Fruit fly (Drosophila melanogaster): ENCODE data around the gene rept.

rept gene

DNA sequence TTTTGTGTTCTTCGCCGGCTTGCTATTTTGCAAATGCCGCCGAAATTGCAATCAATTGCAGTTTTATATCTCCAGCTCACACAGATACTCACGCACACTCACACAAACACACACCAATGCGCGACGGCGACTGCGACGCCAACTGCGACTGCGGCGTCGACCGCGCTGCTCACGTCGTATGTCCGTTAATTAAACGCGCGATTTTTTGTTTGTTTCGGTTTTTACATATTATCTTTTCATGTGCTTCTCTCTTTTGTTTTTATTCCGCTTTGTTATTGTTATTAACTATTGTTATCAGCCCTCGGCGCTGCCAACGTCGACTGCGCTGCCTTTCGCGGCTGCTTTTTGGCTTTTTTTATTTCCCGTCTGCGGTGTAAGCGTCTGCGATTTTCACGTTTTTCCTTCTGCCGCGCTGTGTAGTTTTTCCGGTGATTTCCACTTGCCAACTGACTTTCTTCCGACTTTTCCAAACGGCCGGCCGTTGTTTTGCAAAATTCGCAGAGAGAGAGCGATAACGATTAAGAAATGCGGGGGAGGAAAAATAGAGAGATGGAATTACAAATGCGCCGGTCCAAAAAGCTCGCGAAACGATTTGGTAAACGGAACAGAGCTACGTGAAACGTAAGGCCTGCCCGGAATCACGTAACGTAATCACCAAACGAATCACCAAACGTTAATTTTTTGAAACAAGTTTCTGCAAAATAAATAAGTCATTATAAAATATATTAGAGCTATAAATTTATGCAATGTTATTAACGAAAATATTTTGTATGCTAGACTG lies 20.0 kb upstream of the rept start, which contains the start of gene fz2:
fz2 (minus strand) TSS at position 452 of the 781 bp plus-strand sequence.
- TF ChIP-seq CG4496 (GFP tag; IDR thresholded peaks at IDR 0.05) (peak; percentile 47; the same call in 1 of the 3 replicates), CG32121 (GFP tag; IDR thresholded peaks at IDR 0.05) (0 out of 2 replicates have a peak, but pooled peaks have one; percentile 32), fd96Ca (GFP tag; IDR thresholded peaks at IDR 0.05) (no peak)

DNA sequence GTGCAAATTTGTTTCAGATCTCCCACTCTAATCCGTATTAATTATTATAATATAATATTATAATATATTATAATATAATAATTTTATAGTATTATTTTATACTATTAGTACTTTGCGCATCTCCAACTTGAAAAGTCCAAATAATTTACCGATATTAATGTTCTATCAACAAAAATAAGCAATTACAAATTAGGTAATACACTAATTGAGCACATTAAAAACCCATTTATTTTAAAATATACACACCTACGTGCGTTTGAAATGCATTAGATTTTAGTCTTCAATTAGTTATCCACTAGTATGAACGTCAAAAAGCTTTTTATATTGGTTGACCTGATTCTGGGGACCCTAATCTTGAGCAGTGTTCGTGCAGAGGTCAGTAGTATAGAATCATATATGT lies 19.1 kb upstream of the rept start, which contains the start of gene CG33647:
CG33647 (plus strand) TSS at position 301 of the 400 bp plus-strand sequence.
- TF ChIP-seq CG13204 (GFP tag; optimal IDR thresholded peaks at IDR 0.05): no peak
- TF ChIP-seq CG8159 (tag; optimal IDR thresholded peaks at IDR 0.05): no peak
- no peak for TF ChIP-seq CG8301 (tag; optimal IDR thresholded peaks at IDR 0.05)
- no peak for TF ChIP-seq CG34367 (tag; optimal IDR thresholded peaks at IDR 0.05)
- TF ChIP-seq CG12605 (GFP tag; IDR thresholded peaks at IDR 0.05): no peak
- TF ChIP-seq CG14655 (GFP tag; optimal IDR thresholded peaks at IDR 0.05): no peak
- no peak for TF ChIP-seq EcR (GFP tag; optimal IDR thresholded peaks at IDR 0.05)
- no peak for TF ChIP-seq rn (GFP tag; IDR thresholded peaks at IDR 0.05)
- TF ChIP-seq CG4496 (GFP tag; IDR thresholded peaks at IDR 0.05): no peak
- TF ChIP-seq Ets98B (GFP tag; IDR thresholded peaks at IDR 0.05): no peak
- TF ChIP-seq Pif1A (GFP tag; optimal IDR thresholded peaks at IDR 0.05): no peak
- TF ChIP-seq D1 (tag; optimal IDR thresholded peaks at IDR 0.05): no peak

DNA sequence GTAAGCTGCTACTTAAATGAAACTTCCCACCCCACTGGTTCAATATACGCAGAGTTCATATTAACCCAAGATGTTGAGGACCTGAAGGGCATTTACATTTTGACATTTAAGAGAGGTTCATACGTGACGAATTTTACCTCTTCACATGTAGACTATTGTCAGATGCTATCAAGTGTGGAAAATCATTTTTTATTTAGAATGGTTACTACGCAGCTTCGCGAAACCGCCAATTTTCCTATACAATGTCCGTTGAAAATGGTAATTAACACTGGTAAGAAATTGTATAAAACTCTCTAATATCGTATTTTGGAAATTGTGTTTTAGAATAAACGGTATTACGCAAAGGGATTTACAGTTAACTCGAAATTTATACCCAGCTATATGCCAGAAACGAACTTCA lies 18.6 kb upstream of the rept start:
- no peak for TF ChIP-seq CG15710 (tag; optimal IDR thresholded peaks at IDR 0.05)
- no peak for TF ChIP-seq Pif1A (GFP tag; optimal IDR thresholded peaks at IDR 0.05)

dm6 chr3L:19237780-19238179 lies 17.4 kb upstream of the rept start:
- TF ChIP-seq CG32121 (GFP tag; IDR thresholded peaks at IDR 0.05) (no peak), fd96Ca (GFP tag; IDR thresholded peaks at IDR 0.05) (no peak), CG14655 (GFP tag; optimal IDR thresholded peaks at IDR 0.05) (no peak)

DNA sequence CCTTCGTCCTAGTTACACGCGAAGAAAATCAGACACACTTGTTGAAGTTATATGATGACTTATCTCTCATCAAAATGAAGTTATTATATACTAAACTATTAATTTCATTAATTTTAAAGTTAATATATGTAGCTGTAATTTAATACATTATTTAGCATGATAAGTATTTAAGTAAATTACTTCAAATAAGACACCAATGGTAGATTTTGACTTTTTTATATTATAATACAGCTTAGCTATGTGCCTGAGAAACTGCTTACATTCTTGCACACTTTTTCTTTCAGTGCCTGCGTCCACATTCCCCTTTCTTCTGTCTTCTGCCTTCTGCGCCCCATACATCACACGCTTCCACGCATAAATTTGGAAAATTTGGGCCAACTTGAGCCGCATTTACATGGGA lies 3.5 kb upstream of the rept start:
- TF ChIP-seq Ets98B (GFP tag; IDR thresholded peaks at IDR 0.05) (no peak), CG14655 (GFP tag; optimal IDR thresholded peaks at IDR 0.05) (no peak), D1 (tag; optimal IDR thresholded peaks at IDR 0.05) (no peak), Pif1A (GFP tag; optimal IDR thresholded peaks at IDR 0.05) (no peak), CG17806 (tag; optimal IDR thresholded peaks at IDR 0.05) (no peak), CG8159 (tag; optimal IDR thresholded peaks at IDR 0.05) (no peak), CG15710 (tag; optimal IDR thresholded peaks at IDR 0.05) (no peak), fd96Ca (GFP tag; IDR thresholded peaks at IDR 0.05) (no peak)

DNA sequence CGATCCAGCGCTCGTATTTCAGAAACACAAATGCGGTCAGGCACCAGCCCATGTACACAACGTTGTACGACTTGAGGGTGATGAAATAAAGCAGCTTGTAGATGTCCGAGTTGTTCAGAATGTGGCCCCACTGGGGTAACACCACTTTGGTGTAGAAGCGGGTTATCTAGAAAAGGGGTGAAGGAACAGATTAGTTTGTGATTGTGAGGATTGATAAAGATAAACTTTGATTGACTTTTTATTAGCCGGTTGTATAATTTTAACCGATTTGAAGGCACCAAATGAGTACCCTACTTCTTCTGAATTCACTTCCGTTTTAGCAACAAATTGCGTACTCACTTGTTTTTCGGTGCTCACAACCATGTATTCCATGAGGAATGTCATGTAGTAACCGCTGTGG lies 3.1 kb downstream of the rept start:
- TF ChIP-seq CG4496 (GFP tag; IDR thresholded peaks at IDR 0.05): no peak
- no peak for TF ChIP-seq CG8301 (tag; optimal IDR thresholded peaks at IDR 0.05)
- TF ChIP-seq CG14655 (GFP tag; optimal IDR thresholded peaks at IDR 0.05): no peak
- no peak for TF ChIP-seq fd96Ca (GFP tag; IDR thresholded peaks at IDR 0.05)
- TF ChIP-seq CG32121 (GFP tag; IDR thresholded peaks at IDR 0.05): no peak
- no peak for TF ChIP-seq CG17806 (tag; optimal IDR thresholded peaks at IDR 0.05)
- no peak for TF ChIP-seq CG13204 (GFP tag; optimal IDR thresholded peaks at IDR 0.05)
- TF ChIP-seq CG12605 (GFP tag; IDR thresholded peaks at IDR 0.05): no peak
- no peak for TF ChIP-seq CG10348 (GFP tag; IDR thresholded peaks at IDR 0.05)
- TF ChIP-seq CG8159 (tag; optimal IDR thresholded peaks at IDR 0.05): no peak
- no peak for TF ChIP-seq rn (GFP tag; IDR thresholded peaks at IDR 0.05)
- TF ChIP-seq EcR (GFP tag; optimal IDR thresholded peaks at IDR 0.05): no peak
- TF ChIP-seq CG34367 (tag; optimal IDR thresholded peaks at IDR 0.05): no peak
- TF ChIP-seq gl (tag; optimal IDR thresholded peaks at IDR 0.05): no peak
- TF ChIP-seq CG9948 (tag; optimal IDR thresholded peaks at IDR 0.05): no peak
- no peak for TF ChIP-seq D1 (tag; optimal IDR thresholded peaks at IDR 0.05)
- no peak for TF ChIP-seq Pif1A (GFP tag; optimal IDR thresholded peaks at IDR 0.05)

DNA sequence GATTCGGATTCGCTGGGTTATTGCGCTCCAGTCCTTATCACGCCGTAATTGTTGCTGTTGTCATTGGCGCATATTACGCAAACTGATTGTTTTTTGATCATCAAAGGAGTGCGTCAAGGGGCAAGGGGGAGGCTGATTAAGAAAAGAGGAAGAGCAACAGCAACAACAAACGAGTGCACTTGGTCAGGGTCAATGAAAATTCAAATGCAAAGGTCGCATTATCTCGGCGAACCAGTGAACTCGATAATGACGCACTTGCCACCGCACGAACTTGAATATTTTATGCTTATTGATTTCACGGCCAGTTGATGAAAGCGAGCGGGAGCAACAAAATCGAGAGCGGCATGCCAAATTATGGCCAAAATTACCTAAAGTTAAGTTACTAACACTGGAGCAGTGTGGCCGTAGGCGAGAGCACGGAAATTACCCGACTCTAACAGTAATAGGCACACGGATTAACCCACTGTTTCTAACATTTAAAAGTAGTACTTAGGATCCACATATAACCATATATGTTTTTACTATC lies 5.2 kb downstream of the rept start, which contains the start of gene nes:
nes (minus strand) TSS at position 402 of the 526 bp plus-strand sequence.
- peak; percentile 96 for TF ChIP-seq EcR (GFP tag; optimal IDR thresholded peaks at IDR 0.05)
- TF ChIP-seq CG10348 (GFP tag; IDR thresholded peaks at IDR 0.05): no peak
- peak; percentile 12 for TF ChIP-seq Snoo (tag; optimal IDR thresholded peaks at IDR 0.05)
- no peak; the same call in 1 of the 2 replicates for TF ChIP-seq Ets98B (GFP tag; IDR thresholded peaks at IDR 0.05)
- TF ChIP-seq CG12605 (GFP tag; IDR thresholded peaks at IDR 0.05): no peak
- TF ChIP-seq CG34367 (tag; optimal IDR thresholded peaks at IDR 0.05): no peak
- no peak for TF ChIP-seq Pif1B (GFP tag; optimal IDR thresholded peaks at IDR 0.05)
- no peak for TF ChIP-seq CG8301 (tag; optimal IDR thresholded peaks at IDR 0.05)

Data from whole organism, pupa.